Fruit fly (Drosophila melanogaster): Measurements from ENCODE around the gene Rsf1.

The Rsf1 gene

dm6 chr2L:10299810-10300147 is 36.4 kb upstream of the Rsf1 start, which contains the start of gene CYLD (continued):
- TF ChIP-seq Max (GFP tag; optimal IDR thresholded peaks at IDR 0.05) (peak; percentile 29), CG34224 (GFP tag; IDR thresholded peaks at IDR 0.05; ENCODE audit: partially characterized antibody) (peak; percentile 35; the same call in 1 of the 3 replicates), twi (tag; optimal IDR thresholded peaks at IDR 0.05) (peak; percentile 9), psq (GFP tag; optimal IDR thresholded peaks at IDR 0.05) (no peak), nerfin-2 (GFP tag; IDR thresholded peaks at IDR 0.05; ENCODE audit: partially characterized antibody) (no peak), CG6254 (GFP tag; optimal IDR thresholded peaks at IDR 0.05) (peak; percentile 21), chm (GFP tag; IDR thresholded peaks at IDR 0.05) (no peak), Elba2 (GFP tag; optimal IDR thresholded peaks at IDR 0.05) (no peak), bbx (GFP tag; IDR thresholded peaks at IDR 0.05; ENCODE audit: partially characterized antibody) (no peak), Ets65A (GFP tag) (no peak), scrt (GFP tag; optimal IDR thresholded peaks at IDR 0.05) (no peak), caup (GFP tag; optimal IDR thresholded peaks at IDR 0.05; ENCODE audit: severe bottlenecking) (no peak), Hmr (GFP tag; optimal IDR thresholded peaks at IDR 0.05) (no peak), onecut (GFP tag; IDR thresholded peaks at IDR 0.05) (peak; percentile 59), ara (GFP tag; IDR thresholded peaks at IDR 0.05) (peak; percentile 55; the same call in 1 of the 2 replicates), CG1603 (tag; optimal IDR thresholded peaks at IDR 0.05) (peak; percentile 76), Doc3 (GFP tag; IDR thresholded peaks at IDR 0.05; ENCODE audit: partially characterized antibody) (no peak), CG14860 (GFP tag; IDR thresholded peaks at IDR 0.05; ENCODE audit: partially characterized antibody) (no peak; the same call in 2 of the 3 replicates), CG1529 (GFP tag; optimal IDR thresholded peaks at IDR 0.05) (peak; percentile 25), dpn (GFP tag; optimal IDR thresholded peaks at IDR 0.05) (peak; percentile 24 to 73), B-H2 (GFP tag; optimal IDR thresholded peaks at IDR 0.05) (peak; percentile 14), lola (GFP tag; optimal IDR thresholded peaks at IDR 0.05) (peak in 1 of 3 experiments; percentile 56), CG18262 (tag; optimal IDR thresholded peaks at IDR 0.05) (peak; percentile 83), CG13287 (GFP tag; IDR thresholded peaks at IDR 0.05; ENCODE audit: partially characterized antibody) (no peak; the same call in 1 of the 2 replicates), Sry-β (GFP tag; optimal IDR thresholded peaks at IDR 0.05) (no peak), nmo (GFP tag; optimal IDR thresholded peaks at IDR 0.05) (peak; percentile 71), BtbVII (GFP tag; optimal IDR thresholded peaks at IDR 0.05) (peak; percentile 41), ash1 (GFP tag; optimal IDR thresholded peaks at IDR 0.05) (no peak), Chrac-16 (GFP tag; optimal IDR thresholded peaks at IDR 0.05) (peak; percentile 60), jing (GFP tag; optimal IDR thresholded peaks at IDR 0.05) (no peak), crp (GFP tag; optimal IDR thresholded peaks at IDR 0.05) (no peak), Ssrp (tag; optimal IDR thresholded peaks at IDR 0.05) (peak; percentile 63), Blimp-1 (GFP tag; optimal IDR thresholded peaks at IDR 0.05) (peak; percentile 78), Nf-YC (tag; optimal IDR thresholded peaks at IDR 0.05) (peak; percentile 63), Dll (GFP tag; IDR thresholded peaks at IDR 0.05; ENCODE audit: partially characterized antibody) (peak; percentile 58; the same call in 1 of the 4 replicates), Dp (GFP tag; optimal IDR thresholded peaks at IDR 0.05) (peak; percentile 15), dm (GFP tag; optimal IDR thresholded peaks at IDR 0.05) (no peak), CG10209 (GFP tag; optimal IDR thresholded peaks at IDR 0.05) (peak; percentile 52), CG5245 (GFP tag; optimal IDR thresholded peaks at IDR 0.05) (peak; percentile 44), Dbx (GFP tag; IDR thresholded peaks at IDR 0.05) (peak; percentile 57; the same call in 1 of the 3 replicates), seq (GFP tag; IDR thresholded peaks at IDR 0.05) (peak; percentile 41; the same call in 1 of the 2 replicates), Fer1 (GFP tag; optimal IDR thresholded peaks at IDR 0.05) (peak; percentile 67), CG13624 (GFP tag; optimal IDR thresholded peaks at IDR 0.05) (peak; percentile 44), C15 (GFP tag; IDR thresholded peaks at IDR 0.05) (no peak), CG1024 (GFP tag; IDR thresholded peaks at IDR 0.05) (peak; percentile 44; the same call in 1 of the 2 replicates), BEAF-32 (GFP tag; optimal IDR thresholded peaks at IDR 0.05) (peak; percentile 15), CG3838 (GFP tag; optimal IDR thresholded peaks at IDR 0.05) (peak; percentile 35), CG18619 (GFP tag; optimal IDR thresholded peaks at IDR 0.05) (peak; percentile 35), CG3407 (GFP tag; optimal IDR thresholded peaks at IDR 0.05) (peak; percentile 20)

All from whole organism, embryonic.